Worm (Caenorhabditis elegans) whole organism, L1 larva: ENCODE data around the gene dpf-5.

Experiments
- C16A3.4 ChIP-seq: fragments of 150-350 bp; optimal IDR thresholded peaks from 2 replicates; lab custom pipeline; 2014; ENCODE audit warnings: missing biosample characterization, missing genetic modification characterization
- C34B4.2 ChIP-seq: sonication (generic microtip); optimal IDR thresholded peaks from 2 replicates; lab custom pipeline; 2017; ENCODE audit warnings: mild to moderate bottlenecking, missing genetic modification characterization, missing compliant biosample characterization
- F16B12.6 ChIP-seq: fragments of 150-350 bp; optimal IDR thresholded peaks from 2 replicates; lab custom pipeline; 2014; ENCODE audit warnings: missing biosample characterization, missing genetic modification characterization
- aly-2 ChIP-seq: fragments of 150-350 bp; optimal IDR thresholded peaks from 2 replicates; lab custom pipeline; 2014; ENCODE audit warnings: missing biosample characterization, missing genetic modification characterization
- blmp-1 ChIP-seq: fragments of 150-350 bp; optimal IDR thresholded peaks from 2 replicates; lab custom pipeline; 2014; ENCODE audit warnings: missing biosample characterization, missing genetic modification characterization
- ceh-82 ChIP-seq, 3 experiments: fragments of 150-350 bp in 1 of 3; sonication (generic microtip) in 2 of 3; optimal IDR thresholded peaks; 2 replicates each; lab custom pipeline; 2014 to 2017; ENCODE audit warnings: missing biosample characterization in 3 of 3, missing genetic modification characterization in 3 of 3
- ceh-90 ChIP-seq: sonication (generic microtip); optimal IDR thresholded peaks from 2 replicates; lab custom pipeline; 2016; ENCODE audit warnings: missing genetic modification characterization, missing compliant biosample characterization
- dpl-1 ChIP-seq, 3 experiments: fragments of 150-350 bp in 2 of 3; sonication (generic microtip) in 1 of 3; optimal IDR thresholded peaks; 2 replicates each; lab custom pipeline; 2014 to 2017; ENCODE audit warnings: missing biosample characterization in 3 of 3, missing genetic modification characterization in 3 of 3, missing genetic modification reagents in 3 of 3
- dsc-1 ChIP-seq: sonication (generic microtip); optimal IDR thresholded peaks from 2 replicates; lab custom pipeline; 2016; ENCODE audit warnings: mild to moderate bottlenecking, missing genetic modification characterization, missing compliant biosample characterization
- efl-1 ChIP-seq, 4 experiments: fragments of 150-350 bp; optimal IDR thresholded peaks in 3 of 4; peaks in 1 of 4; 1 replicate in 1 of 4; 2 replicates in 3 of 4; lab custom pipeline; 2014; ENCODE audit warnings: missing biosample characterization in 2 of 4, missing genetic modification characterization in 2 of 4, missing genetic modification reagents in 2 of 4
- egl-13 ChIP-seq: sonication (generic microtip); optimal IDR thresholded peaks from 2 replicates; lab custom pipeline; 2016; ENCODE audit warnings: missing genotype, missing genetic modification reagents, missing genetic modification characterization, missing compliant biosample characterization
- egl-27 ChIP-seq, 2 experiments: fragments of 150-350 bp in 1 of 2; sonication (generic microtip); optimal IDR thresholded peaks; 3 replicates each; lab custom pipeline; 2017 to 2018; ENCODE audit warnings: missing biosample characterization in 2 of 2, missing genetic modification characterization in 2 of 2, missing genetic modification reagents in 2 of 2
- elt-2 ChIP-seq: sonication (generic microtip); optimal IDR thresholded peaks from 2 replicates; lab custom pipeline; 2016; ENCODE audit warnings: missing genetic modification characterization, mild to moderate bottlenecking, inconsistent platforms, missing compliant biosample characterization, missing genetic modification reagents
- elt-3 ChIP-seq, 6 experiments: fragments of 150-350 bp in 1 of 6; sonication (generic microtip); optimal IDR thresholded peaks; 2 replicates each; lab custom pipeline; 2017 to 2018; ENCODE audit warnings: missing biosample characterization in 6 of 6, missing genetic modification characterization in 6 of 6, inconsistent platforms in 1 of 6
- fos-1 ChIP-seq: fragments of 150-350 bp; optimal IDR thresholded peaks from 2 replicates; lab custom pipeline; 2014; ENCODE audit warnings: missing biosample characterization, missing genetic modification characterization
- grh-1 ChIP-seq: fragments of 200-800 bp; sonication (Bioruptor generic); IDR thresholded peaks from 2 replicates; pipeline ENCODE4 v1.3.6; 2022; ENCODE audit warnings: missing genetic modification reagents, missing genetic modification characterization, missing compliant biosample characterization
- isw-1 ChIP-seq: fragments of 200-800 bp; sonication (Bioruptor generic); IDR thresholded peaks from 2 replicates; pipeline ENCODE4 v1.3.6; 2022; ENCODE audit warnings: missing genetic modification characterization, missing compliant biosample characterization
- lin-15B ChIP-seq: fragments of 150-350 bp; sonication (generic microtip); optimal IDR thresholded peaks from 3 replicates; lab custom pipeline; 2014; ENCODE audit warnings: missing biosample characterization, missing genetic modification characterization
- lin-35 ChIP-seq, 2 experiments: fragments of 150-350 bp; optimal IDR thresholded peaks; 2 replicates each; lab custom pipeline; 2014; ENCODE audit warnings: missing biosample characterization in 2 of 2, missing genetic modification characterization in 2 of 2, missing genetic modification reagents in 2 of 2
- lin-39 ChIP-seq: fragments of 150-350 bp; optimal IDR thresholded peaks from 2 replicates; lab custom pipeline; 2014; ENCODE audit warnings: missing biosample characterization, missing genetic modification reagents, missing genetic modification characterization
- lir-3 ChIP-seq: sonication (generic microtip); optimal IDR thresholded peaks from 2 replicates; lab custom pipeline; 2016; ENCODE audit warnings: mild to moderate bottlenecking, missing genetic modification characterization, moderate library complexity, missing compliant biosample characterization; ENCODE audit not compliant: poor library complexity
- lsy-2 ChIP-seq, 2 experiments: fragments of 150-350 bp; optimal IDR thresholded peaks; 2 replicates each; lab custom pipeline; 2014; ENCODE audit warnings: missing biosample characterization in 2 of 2, missing genetic modification characterization in 2 of 2
- nhr-12 ChIP-seq: sonication (generic microtip); optimal IDR thresholded peaks from 2 replicates; lab custom pipeline; 2017; ENCODE audit warnings: missing biosample characterization, missing genetic modification characterization
- nhr-19 ChIP-seq: fragments of 200-800 bp; sonication (Bioruptor generic); conservative IDR thresholded peaks from 2 replicates; pipeline ENCODE4 v1.3.6; 2022; ENCODE audit warnings: missing genetic modification characterization, missing compliant biosample characterization
- nhr-20 ChIP-seq: sonication (generic microtip); optimal IDR thresholded peaks from 2 replicates; lab custom pipeline; 2016; ENCODE audit warnings: mild to moderate bottlenecking, missing genetic modification characterization, missing compliant biosample characterization
- nhr-237 ChIP-seq: fragments of 150-350 bp; optimal IDR thresholded peaks from 2 replicates; lab custom pipeline; 2014; ENCODE audit warnings: missing biosample characterization, missing genetic modification characterization
- nhr-71 ChIP-seq: sonication (generic microtip); optimal IDR thresholded peaks from 2 replicates; lab custom pipeline; 2016; ENCODE audit warnings: mild to moderate bottlenecking, missing genetic modification characterization, moderate library complexity, missing compliant biosample characterization
- nhr-76 ChIP-seq: sonication (generic microtip); optimal IDR thresholded peaks from 2 replicates; lab custom pipeline; 2017; ENCODE audit warnings: missing biosample characterization, missing genetic modification characterization
- nhr-85 ChIP-seq: sonication (generic microtip); peaks from one replicate; lab custom pipeline; 2016; ENCODE audit warnings: missing genetic modification characterization, inconsistent platforms, missing compliant biosample characterization
- pax-3 ChIP-seq: fragments of 200-800 bp; sonication (Bioruptor generic); optimal IDR thresholded peaks from 2 replicates; lab custom pipeline; 2018; ENCODE audit warnings: mild to moderate bottlenecking, missing genetic modification characterization, moderate library complexity, missing compliant biosample characterization
- pqm-1 ChIP-seq: sonication (generic microtip); optimal IDR thresholded peaks from 3 replicates; lab custom pipeline; 2017; ENCODE audit warnings: missing biosample characterization, missing genetic modification characterization
- rnt-1 ChIP-seq: sonication (generic microtip); optimal IDR thresholded peaks from 2 replicates; lab custom pipeline; 2016; ENCODE audit warnings: mild to moderate bottlenecking, missing genetic modification characterization, moderate library complexity, missing compliant biosample characterization
- skn-1 ChIP-seq: fragments of 150-350 bp; optimal IDR thresholded peaks from 2 replicates; lab custom pipeline; 2014; ENCODE audit warnings: missing biosample characterization, missing genetic modification characterization
- snu-23 ChIP-seq: sonication (generic microtip); optimal IDR thresholded peaks from 2 replicates; lab custom pipeline; 2016; ENCODE audit warnings: missing genetic modification characterization, missing compliant biosample characterization
- sox-4 ChIP-seq: sonication (generic microtip); optimal IDR thresholded peaks from 2 replicates; lab custom pipeline; 2016; ENCODE audit warnings: missing genetic modification characterization, missing compliant biosample characterization
- swsn-7 ChIP-seq: sonication (generic microtip); optimal IDR thresholded peaks from 2 replicates; lab custom pipeline; 2016; ENCODE audit warnings: missing genetic modification characterization, missing compliant biosample characterization
- tbx-2 ChIP-seq: sonication (generic microtip); optimal IDR thresholded peaks from 2 replicates; lab custom pipeline; 2016; ENCODE audit warnings: missing genetic modification characterization, missing compliant biosample characterization
- tlp-1 ChIP-seq: fragments of 150-350 bp; optimal IDR thresholded peaks from 2 replicates; lab custom pipeline; 2014; ENCODE audit warnings: missing biosample characterization, missing genetic modification characterization
- unc-30 ChIP-seq: sonication (generic microtip); optimal IDR thresholded peaks from 2 replicates; lab custom pipeline; 2017; ENCODE audit warnings: missing biosample characterization, missing genetic modification characterization
- unc-62 ChIP-seq: fragments of 150-350 bp; optimal IDR thresholded peaks from 2 replicates; lab custom pipeline; 2014; ENCODE audit warnings: missing biosample characterization, missing genetic modification reagents, missing genetic modification characterization
- xbp-1 ChIP-seq: sonication (generic microtip); optimal IDR thresholded peaks from 2 replicates; lab custom pipeline; 2016; ENCODE audit warnings: missing genetic modification characterization, missing compliant biosample characterization
- zip-4 ChIP-seq: fragments of 200-800 bp; sonication (Bioruptor generic); optimal IDR thresholded peaks from 2 replicates; lab custom pipeline; 2018; ENCODE audit warnings: mild to moderate bottlenecking, missing genetic modification characterization, moderate library complexity, missing compliant biosample characterization
- ztf-11 ChIP-seq, 2 experiments: sonication (generic microtip); optimal IDR thresholded peaks; 2 replicates each; lab custom pipeline; 2016 to 2017; ENCODE audit warnings: missing genetic modification characterization in 2 of 2, missing biosample characterization in 1 of 2, missing compliant biosample characterization in 1 of 2
- ztf-4 ChIP-seq: fragments of 150-350 bp; optimal IDR thresholded peaks from 2 replicates; lab custom pipeline; 2014; ENCODE audit warnings: missing biosample characterization, missing genetic modification characterization

The dpf-5 gene

DNA sequence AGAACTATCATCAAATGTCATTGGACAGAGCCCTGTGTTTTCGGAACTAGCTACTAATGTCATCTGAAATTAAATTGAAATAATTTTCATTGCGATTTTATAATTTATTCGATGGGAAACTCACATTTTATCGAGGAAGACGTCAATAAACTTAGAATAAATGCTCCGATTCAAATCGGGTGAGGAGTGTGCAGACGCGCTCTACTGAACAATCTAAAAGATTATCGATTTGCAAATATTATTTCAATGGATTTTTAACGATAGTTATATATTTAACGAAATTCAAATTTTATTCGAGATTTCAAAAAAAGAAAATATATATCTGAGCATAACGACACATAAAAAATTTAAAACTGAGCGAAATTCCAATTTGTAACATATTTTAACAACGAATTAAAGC is 7.3 kb downstream of the dpf-5 start, which contains the start of gene eor-1:
TSS of gene eor-1 (minus strand) at position 65 of the 400 bp plus-strand sequence.
- TF ChIP-seq dsc-1 (peak; percentile 26), snu-23 (GFP tag; lab: Kevin White, UChicago) (peak; percentile 62), nhr-85 (tag; lab: Kevin White, UChicago) (peak; percentile 67), ceh-90 (tag; lab: Kevin White, UChicago) (no peak), xbp-1 (tag; lab: Kevin White, UChicago) (peak; percentile 41), pqm-1 (tag; lab: Kevin White, UChicago) (no peak), swsn-7 (tag; lab: Kevin White, UChicago) (peak; percentile 13), rnt-1 (tag; lab: Kevin White, UChicago) (peak; percentile 17), egl-27 (tag; optimal IDR thresholded peaks at IDR 0.05; lab: Kevin White, UChicago) (no peak), lin-15B (tag; lab: Kevin White, UChicago) (peak; percentile 30), skn-1 (tag; lab: Kevin White, UChicago) (peak; percentile 20), nhr-19 (GFP tag; lab: Robert Waterston, UW) (0 out of 2 replicates have a peak, but pooled peaks have one; percentile 2), aly-2 (tag; lab: Kevin White, UChicago) (peak; percentile 3), lsy-2 (tag; optimal IDR thresholded peaks at IDR 0.05; lab: Kevin White, UChicago) (peak; percentile 49 to 77), nhr-12 (tag; lab: Kevin White, UChicago) (no peak), lin-35 (GFP tag; optimal IDR thresholded peaks at IDR 0.05; lab: Kevin White, UChicago) (peak; percentile 59 to 67), F16B12.6 (tag; lab: Kevin White, UChicago) (peak; percentile 14), tbx-2 (tag; lab: Kevin White, UChicago) (peak; percentile 26), nhr-20 (peak; percentile 41), nhr-71 (tag; lab: Kevin White, UChicago) (no peak), C16A3.4 (tag; lab: Kevin White, UChicago) (peak; percentile 32), lir-3 (tag; lab: Kevin White, UChicago) (peak; percentile 16), efl-1 (optimal IDR thresholded peaks at IDR 0.05; lab: Kevin White, UChicago) (peak; percentile 42 to 55), efl-1 (GFP tag; optimal IDR thresholded peaks at IDR 0.05 in 1 of 2; lab: Kevin White, UChicago) (peak; percentile 6 to 50), dpl-1 (GFP tag; optimal IDR thresholded peaks at IDR 0.05; lab: Kevin White, UChicago) (peak; percentile 15 to 69 (median 22)), nhr-76 (tag; lab: Kevin White, UChicago) (no peak)

- peak in 1 of 6 experiments; percentile 3 for TF ChIP-seq elt-3 (tag; optimal IDR thresholded peaks at IDR 0.05; lab: Kevin White, UChicago)
- peak; percentile 91 for TF ChIP-seq blmp-1 (tag; lab: Kevin White, UChicago)
- TF ChIP-seq ceh-90 (tag; lab: Kevin White, UChicago): no peak
These were observed 11.3 kb downstream of the dpf-5 start for ce11 chrIV:4795111-4795510.

DNA sequence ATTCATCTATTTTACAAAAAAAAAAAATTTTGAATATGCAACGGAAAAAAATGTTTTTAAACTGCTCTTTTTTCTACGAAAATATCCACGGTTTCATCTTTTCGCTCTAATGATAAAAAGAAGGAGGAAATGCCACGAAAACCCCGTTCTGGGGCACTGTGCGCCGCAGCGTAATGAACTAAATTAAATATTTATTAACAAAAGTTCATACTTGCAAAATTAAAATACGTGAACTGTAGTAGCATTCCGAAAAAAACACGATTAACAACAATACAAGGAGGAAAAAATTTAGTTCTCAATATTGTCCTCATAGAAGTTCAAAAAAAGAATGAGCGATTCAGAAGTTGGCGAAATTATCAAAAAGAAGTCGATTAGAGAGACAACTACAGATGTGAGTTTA is 16.9 kb downstream of the dpf-5 start, which contains the start of gene R11E3.1:
TSS of gene R11E3.1 (plus strand) at position 301 of the 400 bp plus-strand sequence.
- TF ChIP-seq snu-23 (GFP tag; lab: Kevin White, UChicago): no peak
- TF ChIP-seq tlp-1: no peak
- TF ChIP-seq isw-1: no peak
- TF ChIP-seq nhr-76 (tag; lab: Kevin White, UChicago): no peak

DNA sequence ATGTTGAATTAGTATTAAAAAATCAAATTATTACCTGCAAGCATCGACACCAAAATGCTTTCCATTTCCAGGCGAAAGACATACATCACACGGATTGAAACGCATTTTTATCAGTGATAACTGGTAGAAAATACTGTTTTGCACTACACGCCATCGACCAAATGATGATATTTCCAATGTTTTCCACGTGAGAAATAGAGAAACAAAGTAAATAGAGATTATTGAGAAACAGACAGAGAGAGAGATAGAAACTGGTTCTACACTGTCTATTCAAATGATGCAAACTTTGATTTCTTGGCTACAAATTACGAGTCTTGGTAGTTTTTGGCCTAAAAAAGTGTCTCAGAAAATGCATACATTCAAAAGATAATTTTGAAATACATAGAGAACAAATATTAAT is 18.1 kb downstream of the dpf-5 start, which contains the start of gene nhr-104:
TSS of gene nhr-104 (minus strand) at position 361 of the 400 bp plus-strand sequence.
- peak; percentile 8 for TF ChIP-seq nhr-237 (tag; lab: Kevin White, UChicago)
- TF ChIP-seq ceh-82 (tag; optimal IDR thresholded peaks at IDR 0.05; lab: Kevin White, UChicago): peak in 1 of 3 experiments; percentile 7
- TF ChIP-seq lin-39: no peak
- TF ChIP-seq ztf-11 (tag; optimal IDR thresholded peaks at IDR 0.05; lab: Kevin White, UChicago): no peak
- TF ChIP-seq F16B12.6 (tag; lab: Kevin White, UChicago): no peak
- no peak for TF ChIP-seq unc-62 (GFP tag; lab: Kevin White, UChicago)
- peak in 3 of 6 experiments; percentile 40 to 73 (median 41) for TF ChIP-seq elt-3 (tag; optimal IDR thresholded peaks at IDR 0.05; lab: Kevin White, UChicago)
- no peak for TF ChIP-seq tlp-1
- TF ChIP-seq ztf-4 (tag; lab: Kevin White, UChicago): no peak
- TF ChIP-seq nhr-19 (GFP tag; lab: Robert Waterston, UW): no peak; the same call in 1 of the 2 replicates
- TF ChIP-seq lin-35 (GFP tag; optimal IDR thresholded peaks at IDR 0.05; lab: Kevin White, UChicago): peak in 1 of 2 experiments; percentile 74
- no peak for TF ChIP-seq C34B4.2 (tag; lab: Kevin White, UChicago)
- TF ChIP-seq egl-27 (tag; optimal IDR thresholded peaks at IDR 0.05; lab: Kevin White, UChicago): no peak
- TF ChIP-seq sox-4 (tag; lab: Kevin White, UChicago): no peak
- TF ChIP-seq pax-3: no peak
- TF ChIP-seq elt-2: peak; percentile 45
- no peak for TF ChIP-seq unc-30 (tag; lab: Kevin White, UChicago)
- TF ChIP-seq fos-1 (tag; lab: Kevin White, UChicago): no peak
- TF ChIP-seq C16A3.4 (tag; lab: Kevin White, UChicago): peak; percentile 37
- no peak for TF ChIP-seq lin-15B (tag; lab: Kevin White, UChicago)
- peak; percentile 87 for TF ChIP-seq grh-1 (GFP tag; lab: Robert Waterston, UW)
- peak in 1 of 3 experiments; percentile 42 for TF ChIP-seq dpl-1 (GFP tag; optimal IDR thresholded peaks at IDR 0.05; lab: Kevin White, UChicago)
- TF ChIP-seq zip-4: no peak
- TF ChIP-seq efl-1 (optimal IDR thresholded peaks at IDR 0.05; lab: Kevin White, UChicago): peak; percentile 20 to 49
- peak in 1 of 2 experiments; percentile 3 for TF ChIP-seq efl-1 (GFP tag; optimal IDR thresholded peaks at IDR 0.05 in 1 of 2; lab: Kevin White, UChicago)
- TF ChIP-seq egl-13 (tag; lab: Kevin White, UChicago): no peak
